Fruit fly (Drosophila melanogaster) whole organism, prepupa: ENCODE data around the gene CG3505.

Experiments used
- CG10631 ChIP-seq: fragments of 200-800 bp; sonication (Bioruptor generic); optimal IDR thresholded peaks from 2 replicates; lab custom pipeline; 2016; ENCODE audit warnings: missing biosample characterization, missing genetic modification characterization
- CG11902 ChIP-seq: fragments of 200-800 bp; sonication (Bioruptor generic); optimal IDR thresholded peaks from 3 replicates; lab custom pipeline; 2016; ENCODE audit warnings: missing biosample characterization, missing genetic modification characterization
- CG6163 ChIP-seq: fragments of 200-800 bp; sonication (Bioruptor generic); IDR thresholded peaks from 3 replicates; pipeline ENCODE4 v1.3.6; 2022; ENCODE audit warnings: missing biosample characterization, missing genetic modification characterization
- CG8632 ChIP-seq: fragments of 200-800 bp; sonication (Bioruptor generic); optimal IDR thresholded peaks from 3 replicates; lab custom pipeline; 2016; ENCODE audit warnings: missing biosample characterization, missing genetic modification characterization
- Ets21C ChIP-seq: fragments of 200-800 bp; sonication (Bioruptor generic); optimal IDR thresholded peaks from 3 replicates; lab custom pipeline; 2016; ENCODE audit warnings: missing biosample characterization, missing genetic modification characterization
- Ets96B ChIP-seq: fragments of 200-800 bp; optimal IDR thresholded peaks from 2 replicates; lab custom pipeline; 2019; ENCODE audit warnings: missing biosample characterization, mild to moderate bottlenecking, missing genetic modification characterization, moderate library complexity
- Met ChIP-seq: fragments of 200-800 bp; sonication (Bioruptor generic); optimal IDR thresholded peaks from 3 replicates; lab custom pipeline; 2016; ENCODE audit warnings: missing biosample characterization, missing genetic modification characterization
- OdsH ChIP-seq: fragments of 200-800 bp; sonication (Bioruptor generic); optimal IDR thresholded peaks from 3 replicates; lab custom pipeline; 2016; ENCODE audit warnings: missing biosample characterization, missing genetic modification characterization
- fd85E ChIP-seq: fragments of 200-800 bp; sonication (Bioruptor generic); optimal IDR thresholded peaks from 3 replicates; lab custom pipeline; 2016; ENCODE audit warnings: missing biosample characterization, missing genetic modification characterization

- TF ChIP-seq CG10631 (GFP tag; lab: Kevin White, UChicago) (no peak), fd85E (no peak), CG6163 (no peak), Met (no peak), OdsH (GFP tag; lab: Kevin White, UChicago) (no peak), CG8632 (GFP tag; lab: Kevin White, UChicago) (no peak), Ets21C (GFP tag; lab: Kevin White, UChicago) (no peak), CG11902 (GFP tag; lab: Kevin White, UChicago) (no peak), Ets96B (tag; lab: Kevin White, UChicago) (no peak)
Observed at dm6 chr3R:14695054-14695453, 37.8 kb downstream of the CG3505 start.
